In genomic region chrX:19637434-19638327, dm6 we compare ENCODE assay signal across 2 fruit fly cellular contexts.
TF ChIP-seq lines count a peak whose summit lies in the region.

No protein-coding gene starts in this region.

TF ChIP-seq in whole organism, embryonic, 481 proteins besides CTCF, POLR2A, EP300 and RAD21 (continued from another document):
- TF ChIP-seq MESR4 (GFP tag; optimal IDR thresholded peaks at IDR 0.05; lab: Kevin White, UChicago): peak; percentile 90
- 0 out of 2 replicates have a peak, but pooled peaks have one; percentile 8 for TF ChIP-seq chm (GFP tag; IDR thresholded peaks at IDR 0.05; lab: Robert Waterston, UW)
- TF ChIP-seq Deaf1 (tag; optimal IDR thresholded peaks at IDR 0.05; lab: Kevin White, UChicago): peak; percentile 62
- TF ChIP-seq Nf-YC (tag; optimal IDR thresholded peaks at IDR 0.05; lab: Kevin White, UChicago): no peak
- peak; percentile 96 for TF ChIP-seq cg (GFP tag; optimal IDR thresholded peaks at IDR 0.05; lab: Kevin White, UChicago)
- no peak for TF ChIP-seq CG3726 (GFP tag; IDR thresholded peaks at IDR 0.05; lab: Robert Waterston, UW)
- TF ChIP-seq pros (GFP tag; optimal IDR thresholded peaks at IDR 0.05; lab: Kevin White, UChicago): peak; percentile 56
- peak; percentile 28 for TF ChIP-seq CG12659 (GFP tag; optimal IDR thresholded peaks at IDR 0.05; lab: Kevin White, UChicago)
- TF ChIP-seq Taf1 (GFP tag; IDR thresholded peaks at IDR 0.05; lab: Robert Waterston, UW): no peak
- no peak for TF ChIP-seq Gug (GFP tag; IDR thresholded peaks at IDR 0.05; lab: Robert Waterston, UW)
- peak; percentile 95 for TF ChIP-seq CG8478 (optimal IDR thresholded peaks at IDR 0.05; lab: Kevin White, UChicago)
- peak; percentile 57 for TF ChIP-seq CG4360 (GFP tag; IDR thresholded peaks at IDR 0.05; lab: Robert Waterston, UW)
- TF ChIP-seq Opbp (GFP tag; IDR thresholded peaks at IDR 0.05; lab: Robert Waterston, UW; ENCODE audit: partially characterized antibody): 0 out of 3 replicates have a peak, but pooled peaks have one; percentile 8
- peak; percentile 88; the same call in 2 of the 4 replicates for TF ChIP-seq chinmo (GFP tag; IDR thresholded peaks at IDR 0.05; lab: Robert Waterston, UW; ENCODE audit: partially characterized antibody)
- TF ChIP-seq YL-1 (GFP tag; optimal IDR thresholded peaks at IDR 0.05; lab: Kevin White, UChicago): peak; percentile 18
- TF ChIP-seq CG3995 (GFP tag; optimal IDR thresholded peaks at IDR 0.05; lab: Kevin White, UChicago): no peak
- peak; percentile 56 for TF ChIP-seq phol (tag; optimal IDR thresholded peaks at IDR 0.05; lab: Kevin White, UChicago)
- peak; percentile 47 for TF ChIP-seq Tbp (GFP tag; optimal IDR thresholded peaks at IDR 0.05; lab: Kevin White, UChicago)
- TF ChIP-seq Dll (GFP tag; IDR thresholded peaks at IDR 0.05; lab: Robert Waterston, UW; ENCODE audit: partially characterized antibody): 0 out of 4 replicates have a peak, but pooled peaks have one; percentile 15
- TF ChIP-seq CG18599 (GFP tag; optimal IDR thresholded peaks at IDR 0.05; lab: Kevin White, UChicago): peak; percentile 4
- TF ChIP-seq HmgZ (tag; optimal IDR thresholded peaks at IDR 0.05; lab: Kevin White, UChicago): peak; percentile 15
- TF ChIP-seq D (optimal IDR thresholded peaks at IDR 0.05; lab: Kevin White, UChicago): peak; percentile 19
- TF ChIP-seq D (GFP tag; optimal IDR thresholded peaks at IDR 0.05; lab: Kevin White, UChicago): no peak
- peak in 1 of 2 experiments; percentile 65 for TF ChIP-seq Trl (optimal IDR thresholded peaks at IDR 0.05; lab: Kevin White, UChicago)
- TF ChIP-seq Trl (GFP tag; optimal IDR thresholded peaks at IDR 0.05; lab: Kevin White, UChicago): no peak
- TF ChIP-seq Ets97D (GFP tag; optimal IDR thresholded peaks at IDR 0.05; lab: Kevin White, UChicago): no peak
- no peak for TF ChIP-seq nerfin-1 (tag; optimal IDR thresholded peaks at IDR 0.05; lab: Kevin White, UChicago)
- no peak for TF ChIP-seq CG17359 (tag; optimal IDR thresholded peaks at IDR 0.05; lab: Kevin White, UChicago)
- peak; percentile 95 for TF ChIP-seq CG15479 (GFP tag; optimal IDR thresholded peaks at IDR 0.05; lab: Kevin White, UChicago)

TF ChIP-seq in whole organism, prepupa, 60 proteins besides CTCF, POLR2A, EP300 and RAD21 (continued from another document):
- TF ChIP-seq CG8119 (GFP tag; IDR thresholded peaks at IDR 0.05; lab: Robert Waterston, UW) (0 out of 3 replicates have a peak, but pooled peaks have one; percentile 18), CG11762 (GFP tag; optimal IDR thresholded peaks at IDR 0.05; lab: Kevin White, UChicago; ENCODE audit: insufficient read depth) (no peak), achi (GFP tag; optimal IDR thresholded peaks at IDR 0.05; lab: Kevin White, UChicago) (no peak)
